Fruit fly (Drosophila melanogaster): ENCODE results near the gene amd.
A peak's percentile ranks its signal among the peaks of the same experiment; 100 is the strongest.

DNA sequence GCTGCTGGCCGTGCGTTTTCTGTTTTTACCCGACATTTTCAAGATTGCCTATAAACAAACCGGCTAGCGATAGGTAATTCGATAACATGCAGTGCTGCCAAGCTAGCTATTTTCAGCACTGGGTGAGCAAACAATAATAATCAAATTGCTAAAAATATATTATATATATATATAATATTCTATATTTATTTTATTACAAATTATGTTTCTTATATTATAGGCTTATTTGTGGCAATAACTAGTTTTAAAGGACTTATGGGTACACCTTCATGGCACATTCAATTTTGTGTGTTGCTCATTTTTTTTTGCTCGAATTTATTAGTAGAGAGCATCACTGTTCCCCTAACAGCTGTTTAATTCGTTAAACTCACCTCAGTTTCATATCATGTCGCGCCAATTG is 16.9 kb downstream of the amd start:
- TF ChIP-seq fkh (GFP tag; optimal IDR thresholded peaks at IDR 0.05) (peak; percentile 83), CG6808 (GFP tag; optimal IDR thresholded peaks at IDR 0.05) (no peak), Sox102F (GFP tag; optimal IDR thresholded peaks at IDR 0.05) (no peak), CG1621 (tag; optimal IDR thresholded peaks at IDR 0.05) (no peak), CG8632 (GFP tag; optimal IDR thresholded peaks at IDR 0.05) (peak; percentile 29), Eip93F (GFP tag; optimal IDR thresholded peaks at IDR 0.05) (peak; percentile 1), CG10669 (GFP tag; optimal IDR thresholded peaks at IDR 0.05) (no peak), CG6276 (GFP tag; optimal IDR thresholded peaks at IDR 0.05) (no peak), topi (GFP tag; optimal IDR thresholded peaks at IDR 0.05) (no peak), CG8319 (GFP tag; optimal IDR thresholded peaks at IDR 0.05) (no peak), Sox14 (GFP tag; optimal IDR thresholded peaks at IDR 0.05) (no peak), CG4318 (GFP tag; optimal IDR thresholded peaks at IDR 0.05) (no peak), CG6854 (GFP tag; optimal IDR thresholded peaks at IDR 0.05) (peak; percentile 32)
